Worm (Caenorhabditis elegans) whole organism, L1 larva: ENCODE measurements around the gene rpt-2.

ENCODE experiments used
- aly-2 ChIP-seq: fragments of 150-350 bp; optimal IDR thresholded peaks from 2 replicates; lab custom pipeline; 2014; ENCODE audit warnings: missing biosample characterization, missing genetic modification characterization
- elt-2 ChIP-seq: sonication (generic microtip); optimal IDR thresholded peaks from 2 replicates; lab custom pipeline; 2016; ENCODE audit warnings: missing genetic modification characterization, mild to moderate bottlenecking, inconsistent platforms, missing compliant biosample characterization, missing genetic modification reagents
- ets-5 ChIP-seq: fragments of 200-800 bp; sonication (Bioruptor generic); IDR thresholded peaks from 2 replicates; pipeline ENCODE4 v1.3.6; 2022; ENCODE audit warnings: missing genetic modification characterization, missing compliant biosample characterization
- fkh-10 ChIP-seq: sonication (generic microtip); optimal IDR thresholded peaks from 2 replicates; lab custom pipeline; 2017; ENCODE audit warnings: missing biosample characterization, missing genetic modification reagents, missing genetic modification characterization
- lin-39 ChIP-seq: fragments of 150-350 bp; optimal IDR thresholded peaks from 2 replicates; lab custom pipeline; 2014; ENCODE audit warnings: missing biosample characterization, missing genetic modification reagents, missing genetic modification characterization
- nhr-28 ChIP-seq: fragments of 150-350 bp; optimal IDR thresholded peaks from 2 replicates; lab custom pipeline; 2014; ENCODE audit warnings: missing biosample characterization, missing genetic modification characterization
- nhr-76 ChIP-seq: sonication (generic microtip); optimal IDR thresholded peaks from 2 replicates; lab custom pipeline; 2017; ENCODE audit warnings: missing biosample characterization, missing genetic modification characterization
- skn-1 ChIP-seq: fragments of 150-350 bp; optimal IDR thresholded peaks from 2 replicates; lab custom pipeline; 2014; ENCODE audit warnings: missing biosample characterization, missing genetic modification characterization
- sup-37 ChIP-seq: fragments of 200-800 bp; sonication (Bioruptor generic); optimal IDR thresholded peaks from 2 replicates; lab custom pipeline; 2018; ENCODE audit warnings: mild to moderate bottlenecking, missing genetic modification characterization, missing compliant biosample characterization
- xbp-1 ChIP-seq: sonication (generic microtip); optimal IDR thresholded peaks from 2 replicates; lab custom pipeline; 2016; ENCODE audit warnings: missing genetic modification characterization, missing compliant biosample characterization

ce11 chrV:6036547-6036946 lies 19.1 kb upstream of the rpt-2 start:
- TF ChIP-seq nhr-28 (tag; lab: Kevin White, UChicago) (no peak), lin-39 (tag; lab: Kevin White, UChicago) (no peak), fkh-10 (GFP tag; lab: Kevin White, UChicago) (no peak), aly-2 (tag; lab: Kevin White, UChicago) (no peak), sup-37 (GFP tag; lab: Kevin White, UChicago) (no peak), skn-1 (no peak), nhr-76 (tag; lab: Kevin White, UChicago) (no peak), elt-2 (tag; lab: Kevin White, UChicago) (no peak), ets-5 (GFP tag; lab: Robert Waterston, UW) (no peak), xbp-1 (tag; lab: Kevin White, UChicago) (no peak)
